Worm (Caenorhabditis elegans) whole organism, L1 larva: ENCODE measurements around the gene Y82E9BL.5.

Experiments
- C16A3.4 ChIP-seq: fragments of 150-350 bp; optimal IDR thresholded peaks from 2 replicates; lab custom pipeline; 2014; ENCODE audit warnings: missing biosample characterization, missing genetic modification characterization
- dpl-1 ChIP-seq, 3 experiments: fragments of 150-350 bp in 2 of 3; sonication (generic microtip) in 1 of 3; optimal IDR thresholded peaks; 2 replicates each; lab custom pipeline; 2014 to 2017; ENCODE audit warnings: missing biosample characterization in 3 of 3, missing genetic modification characterization in 3 of 3, missing genetic modification reagents in 3 of 3
- fos-1 ChIP-seq: fragments of 150-350 bp; optimal IDR thresholded peaks from 2 replicates; lab custom pipeline; 2014; ENCODE audit warnings: missing biosample characterization, missing genetic modification characterization
- nhr-237 ChIP-seq: fragments of 150-350 bp; optimal IDR thresholded peaks from 2 replicates; lab custom pipeline; 2014; ENCODE audit warnings: missing biosample characterization, missing genetic modification characterization
- pqm-1 ChIP-seq: sonication (generic microtip); optimal IDR thresholded peaks from 3 replicates; lab custom pipeline; 2017; ENCODE audit warnings: missing biosample characterization, missing genetic modification characterization
- unc-130 ChIP-seq: fragments of 150-350 bp; optimal IDR thresholded peaks from 2 replicates; lab custom pipeline; 2017; ENCODE audit warnings: missing biosample characterization, missing genetic modification characterization, inconsistent platforms
- unc-30 ChIP-seq: sonication (generic microtip); optimal IDR thresholded peaks from 2 replicates; lab custom pipeline; 2017; ENCODE audit warnings: missing biosample characterization, missing genetic modification characterization

DNA sequence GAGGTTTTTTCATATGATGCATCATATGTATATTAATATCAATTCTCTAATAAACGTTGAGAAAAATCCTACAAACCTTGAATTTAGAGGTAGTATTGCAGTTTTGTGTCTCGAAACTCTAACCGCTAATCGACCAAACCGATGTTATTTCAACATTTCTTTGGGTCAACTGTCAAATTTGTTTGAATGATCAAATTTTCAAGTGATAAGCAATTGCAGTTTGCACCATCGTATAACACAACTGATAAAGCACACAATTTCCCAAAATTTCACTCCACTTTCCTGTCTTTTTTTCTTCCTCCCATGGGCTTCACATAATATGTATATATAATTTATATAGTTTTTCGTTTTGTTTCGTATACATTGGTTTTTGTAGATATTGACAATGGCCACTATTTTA, 36.7 kb upstream of the Y82E9BL.5 start, which contains the start of the genes fbxa-138 and Y82E9BR.5:
- TF ChIP-seq nhr-237 (tag; lab: Kevin White, UChicago), result no peak
- no peak for TF ChIP-seq fos-1
- no peak for TF ChIP-seq dpl-1 (GFP tag; optimal IDR thresholded peaks at IDR 0.05; lab: Kevin White, UChicago)
- TF ChIP-seq unc-130, result no peak
- no peak for TF ChIP-seq C16A3.4 (tag; lab: Kevin White, UChicago)
- TF ChIP-seq unc-30 (tag; lab: Kevin White, UChicago), result no peak
- TF ChIP-seq pqm-1 (tag; lab: Kevin White, UChicago), result no peak
